Worm (Caenorhabditis elegans) whole organism, midembryonic: ENCODE measurements around the gene F02C9.1.

Experiments used
- flt-1 ChIP-seq: fragments of 200-800 bp; sonication (Bioruptor generic); IDR thresholded peaks from 2 replicates; pipeline ENCODE4 v1.3.6; 2022; ENCODE audit warnings: missing genetic modification characterization, missing compliant biosample characterization
- ref-1 ChIP-seq: fragments of 200-800 bp; sonication (Bioruptor generic); conservative IDR thresholded peaks from 2 replicates; pipeline ENCODE4 v1.3.6; 2022; ENCODE audit warnings: missing genetic modification reagents, missing genetic modification characterization, missing compliant biosample characterization
- tab-1 ChIP-seq: fragments of 200-800 bp; sonication (Bioruptor generic); IDR thresholded peaks from 2 replicates; pipeline ENCODE4 v1.3.6; 2022; ENCODE audit warnings: missing genetic modification characterization, missing compliant biosample characterization
- ztf-29 ChIP-seq: fragments of 200-800 bp; sonication (Bioruptor generic); IDR thresholded peaks from 2 replicates; pipeline ENCODE4 v1.3.6; 2022; ENCODE audit warnings: missing genetic modification reagents, missing genetic modification characterization, missing compliant biosample characterization

DNA sequence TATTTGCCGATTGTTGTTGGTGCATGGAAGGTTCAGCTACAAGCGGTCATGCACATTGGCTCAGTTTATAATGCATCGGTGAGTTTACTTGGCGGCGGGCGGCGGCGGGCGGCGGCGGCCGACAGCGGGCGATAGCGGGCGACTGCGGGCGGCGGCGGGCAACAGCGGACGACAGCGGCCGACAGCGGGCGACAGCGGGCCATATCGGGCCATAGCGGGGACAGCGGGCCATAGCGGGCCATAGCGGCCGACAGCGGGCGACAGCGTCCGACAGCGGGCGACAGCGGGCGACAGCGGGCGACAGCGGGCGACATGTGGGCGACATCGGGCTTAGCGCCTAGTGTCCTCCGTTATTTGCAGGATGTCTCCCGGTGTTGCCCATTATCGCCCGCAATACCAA lies 6.4 kb upstream of the F02C9.1 start:
- TF ChIP-seq flt-1 (GFP tag; lab: Robert Waterston, UW) (peak; percentile 48; the same call in 1 of the 2 replicates), ref-1 (GFP tag; lab: Robert Waterston, UW) (no peak), tab-1 (no peak), ztf-29 (GFP tag; lab: Robert Waterston, UW) (no peak)
